Fruit fly (Drosophila melanogaster): Measurements from ENCODE around the gene CG34367.

Gene CG34367

DNA sequence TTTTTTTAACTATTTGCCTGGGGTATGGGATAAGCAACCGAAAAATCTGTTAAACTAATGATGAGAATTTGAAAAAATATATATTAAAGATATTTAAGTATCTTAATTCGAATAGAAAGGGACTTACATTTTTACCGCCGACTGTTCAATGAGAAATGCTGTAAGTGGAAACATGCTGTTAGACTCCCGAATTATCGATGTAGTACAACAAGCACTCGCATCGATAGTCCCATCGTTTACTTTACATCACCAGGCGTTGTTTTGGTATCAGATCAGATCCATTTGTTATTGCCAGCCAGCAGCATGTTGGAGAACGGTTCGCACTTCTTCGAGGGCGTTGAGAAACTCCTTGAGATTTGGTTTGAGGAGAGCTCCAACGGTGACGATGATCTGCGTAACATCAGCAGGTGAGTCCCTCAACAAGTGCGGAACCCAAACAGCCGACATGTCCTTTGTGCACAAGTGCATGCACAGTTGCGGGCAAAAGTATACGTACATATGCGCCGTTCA lies 14.4 kb downstream of the CG34367 start, which contains the start of gene SamDC (continued):
- TF ChIP-seq shn (GFP tag; optimal IDR thresholded peaks at IDR 0.05) (no peak), Dek (tag; optimal IDR thresholded peaks at IDR 0.05) (peak; percentile 68), crp (GFP tag; optimal IDR thresholded peaks at IDR 0.05) (peak in 1 of 2 experiments; percentile 60), H15 (GFP tag; IDR thresholded peaks at IDR 0.05) (no peak), Lpt (GFP tag; optimal IDR thresholded peaks at IDR 0.05) (no peak), CG11093 (GFP tag; IDR thresholded peaks at IDR 0.05) (no peak), cas (GFP tag; IDR thresholded peaks at IDR 0.05) (0 out of 2 replicates have a peak, but pooled peaks have one; percentile 13), Side (GFP tag; optimal IDR thresholded peaks at IDR 0.05) (peak; percentile 47), CG17186 (GFP tag; optimal IDR thresholded peaks at IDR 0.05) (no peak), fd96Cb (tag; optimal IDR thresholded peaks at IDR 0.05) (peak; percentile 26), CG9215 (GFP tag; IDR thresholded peaks at IDR 0.05) (no peak), slbo (GFP tag; IDR thresholded peaks at IDR 0.05) (peak; percentile 57), eve (GFP tag; optimal IDR thresholded peaks at IDR 0.05) (peak in 1 of 2 experiments; percentile 7), Ets65A (GFP tag) (peak; percentile 14), zfh2 (GFP tag; optimal IDR thresholded peaks at IDR 0.05) (peak; percentile 27), Dref (GFP tag; IDR thresholded peaks at IDR 0.05) (peak; percentile 91), CG6683 (GFP tag; optimal IDR thresholded peaks at IDR 0.05) (no peak), unpg (GFP tag; optimal IDR thresholded peaks at IDR 0.05) (peak; percentile 57), tx (GFP tag; optimal IDR thresholded peaks at IDR 0.05) (no peak), mirr (GFP tag; optimal IDR thresholded peaks at IDR 0.05) (peak; percentile 47), Stat92E (GFP tag; optimal IDR thresholded peaks at IDR 0.05) (peak in 2 of 3 experiments; percentile 12 to 85), zf30C (GFP tag; optimal IDR thresholded peaks at IDR 0.05) (no peak), fd3F (GFP tag; optimal IDR thresholded peaks at IDR 0.05) (peak; percentile 25), CG31441 (GFP tag; IDR thresholded peaks at IDR 0.05) (peak; percentile 49; the same call in 1 of the 2 replicates), tap (tag; optimal IDR thresholded peaks at IDR 0.05) (no peak), C15 (GFP tag; IDR thresholded peaks at IDR 0.05) (no peak), gsb-n (tag; optimal IDR thresholded peaks at IDR 0.05) (peak; percentile 24), Sry-β (GFP tag; optimal IDR thresholded peaks at IDR 0.05) (no peak), CG13287 (GFP tag; IDR thresholded peaks at IDR 0.05; ENCODE audit: partially characterized antibody) (peak; percentile 79), tup (GFP tag; optimal IDR thresholded peaks at IDR 0.05) (no peak), CG7556 (GFP tag; optimal IDR thresholded peaks at IDR 0.05) (peak; percentile 21), Spps (tag; optimal IDR thresholded peaks at IDR 0.05) (no peak), tio (GFP tag; optimal IDR thresholded peaks at IDR 0.05) (no peak), CG4282 (GFP tag; optimal IDR thresholded peaks at IDR 0.05) (no peak), CG6254 (GFP tag; optimal IDR thresholded peaks at IDR 0.05) (no peak), CG9932 (GFP tag; IDR thresholded peaks at IDR 0.05) (no peak; the same call in 1 of the 2 replicates), chif (GFP tag; optimal IDR thresholded peaks at IDR 0.05) (peak in 1 of 2 experiments; percentile 24), CG15601 (tag; optimal IDR thresholded peaks at IDR 0.05) (peak; percentile 59), Adf1 (GFP tag; IDR thresholded peaks at IDR 0.05) (peak; percentile 27; the same call in 1 of the 2 replicates), amos (GFP tag; IDR thresholded peaks at IDR 0.05; ENCODE audit: partially characterized antibody) (peak; percentile 88; the same call in 1 of the 2 replicates), CG5953 (GFP tag; IDR thresholded peaks at IDR 0.05) (no peak), CG8089 (GFP tag; optimal IDR thresholded peaks at IDR 0.05) (no peak), Nf-YC (tag; optimal IDR thresholded peaks at IDR 0.05) (no peak), dm (GFP tag; optimal IDR thresholded peaks at IDR 0.05) (peak; percentile 65), pita (GFP tag; optimal IDR thresholded peaks at IDR 0.05) (no peak), MTF-1 (GFP tag; optimal IDR thresholded peaks at IDR 0.05; ENCODE audit: borderline replicate concordance) (no peak), CG3163 (GFP tag; optimal IDR thresholded peaks at IDR 0.05) (no peak), CG2202 (tag; optimal IDR thresholded peaks at IDR 0.05) (no peak), D19A (tag; optimal IDR thresholded peaks at IDR 0.05) (peak; percentile 55), Rx (GFP tag; IDR thresholded peaks at IDR 0.05) (no peak)

Data from whole organism, embryonic.